Worm (Caenorhabditis elegans) whole organism, L1 larva: ENCODE measurements around the gene dnj-17.

Experiments used
- lin-15B ChIP-seq: fragments of 150-350 bp; sonication (generic microtip); optimal IDR thresholded peaks from 3 replicates; lab custom pipeline; 2014; ENCODE audit warnings: missing biosample characterization, missing genetic modification characterization
- mdl-1 ChIP-seq, 2 experiments: fragments of 150-350 bp; optimal IDR thresholded peaks; 2 replicates each; lab custom pipeline; 2014 to 2017; ENCODE audit warnings: missing biosample characterization in 2 of 2, missing genetic modification characterization in 2 of 2, inconsistent platforms in 1 of 2
- sup-37 ChIP-seq: fragments of 200-800 bp; sonication (Bioruptor generic); optimal IDR thresholded peaks from 2 replicates; lab custom pipeline; 2018; ENCODE audit warnings: mild to moderate bottlenecking, missing genetic modification characterization, missing compliant biosample characterization

ce11 chrIII:13393239-13393638 lies at the start of gene dnj-17:
- TF ChIP-seq lin-15B: no peak
- no peak for TF ChIP-seq mdl-1 (tag; optimal IDR thresholded peaks at IDR 0.05; lab: Kevin White, UChicago)
- TF ChIP-seq sup-37: no peak
